Worm (Caenorhabditis elegans): ENCODE results near the gene elo-6.

DNA sequence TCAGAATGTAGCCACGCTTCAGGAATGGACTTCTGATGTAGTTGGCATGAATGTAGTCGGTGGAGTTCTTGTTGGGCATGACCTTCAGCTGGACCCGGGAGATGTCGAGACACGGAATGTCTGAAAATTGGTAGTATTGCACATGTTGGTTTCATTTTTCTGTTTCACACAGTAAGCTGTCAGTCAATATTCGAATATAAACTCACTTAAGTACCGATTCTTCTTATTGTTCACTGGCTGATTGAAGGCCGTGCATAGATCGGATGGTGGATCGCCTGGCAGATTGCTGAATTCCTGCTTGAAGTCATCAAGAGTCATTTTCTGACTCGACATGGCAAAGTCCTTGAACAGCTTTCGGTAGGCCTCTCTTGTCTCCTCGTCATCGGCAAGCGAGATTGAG lies 20.8 kb upstream of the elo-6 start:
- TF ChIP-seq him-1 (tag; optimal IDR thresholded peaks at IDR 0.05) (no peak), W03F9.2 (tag; optimal IDR thresholded peaks at IDR 0.05) (no peak)
